Fruit fly (Drosophila melanogaster): ENCODE data around the gene Rpp14b.

dm6 chr3R:30014480-30014879 is 41.3 kb upstream of the Rpp14b start:
- TF ChIP-seq CG8478 (optimal IDR thresholded peaks at IDR 0.05): no peak
- no peak for TF ChIP-seq CTCF (optimal IDR thresholded peaks at IDR 0.05)

Measured in S2 (cell line).